Worm (Caenorhabditis elegans) whole organism, L2 larva: ENCODE results near the gene mrpl-2.

ENCODE experiments used
- R02D3.7 ChIP-seq: fragments of 150-350 bp; optimal IDR thresholded peaks from 2 replicates; lab custom pipeline; 2014; ENCODE audit warnings: missing biosample characterization, missing genetic modification characterization
- ama-1 ChIP-seq: fragments of 150-350 bp; optimal IDR thresholded peaks from 2 replicates; lab custom pipeline; 2018; ENCODE audit warnings: inconsistent platforms
- ceh-16 ChIP-seq: fragments of 150-350 bp; optimal IDR thresholded peaks from 2 replicates; lab custom pipeline; 2014; ENCODE audit warnings: missing biosample characterization, missing genetic modification characterization
- lin-13 ChIP-seq: fragments of 150-350 bp; optimal IDR thresholded peaks from 2 replicates; lab custom pipeline; 2014; ENCODE audit warnings: missing biosample characterization, missing genetic modification reagents, missing genetic modification characterization
- lin-39 ChIP-seq: fragments of 150-350 bp; optimal IDR thresholded peaks from 2 replicates; lab custom pipeline; 2014; ENCODE audit warnings: missing biosample characterization, missing genetic modification reagents, missing genetic modification characterization
- mab-5 ChIP-seq: fragments of 150-350 bp; optimal IDR thresholded peaks from 2 replicates; lab custom pipeline; 2014; ENCODE audit warnings: missing biosample characterization, missing genetic modification characterization
- nhr-10 ChIP-seq: sonication (generic microtip); optimal IDR thresholded peaks from 2 replicates; lab custom pipeline; 2017; ENCODE audit warnings: missing biosample characterization, missing genetic modification characterization
- nhr-12 ChIP-seq: fragments of 150-350 bp; optimal IDR thresholded peaks from 2 replicates; lab custom pipeline; 2014; ENCODE audit warnings: missing biosample characterization, missing genetic modification characterization
- nhr-77 ChIP-seq: fragments of 150-350 bp; optimal IDR thresholded peaks from 2 replicates; lab custom pipeline; 2014; ENCODE audit warnings: missing biosample characterization, missing genetic modification characterization
- unc-62 ChIP-seq: fragments of 150-350 bp; optimal IDR thresholded peaks from 2 replicates; lab custom pipeline; 2014; ENCODE audit warnings: missing biosample characterization, missing genetic modification reagents, missing genetic modification characterization

- TF ChIP-seq unc-62 (GFP tag; lab: Kevin White, UChicago) = no peak
- no peak for TF ChIP-seq R02D3.7 (tag; lab: Kevin White, UChicago)
- TF ChIP-seq ama-1 (lab: Kevin White, UChicago) = no peak
- no peak for TF ChIP-seq nhr-12 (tag; lab: Kevin White, UChicago)
- no peak for TF ChIP-seq nhr-10
- TF ChIP-seq lin-39 (tag; lab: Kevin White, UChicago) = no peak
- TF ChIP-seq lin-13 (GFP tag; lab: Kevin White, UChicago) = no peak
- TF ChIP-seq nhr-77 (tag; lab: Kevin White, UChicago) = no peak
- TF ChIP-seq ceh-16 (tag; lab: Kevin White, UChicago) = no peak
- no peak for TF ChIP-seq mab-5 (tag; lab: Kevin White, UChicago)
These were observed 5.4 kb downstream of the mrpl-2 start, which contains the start of gene ugt-52 for ce11 chrIV:778484-778883.
